Fruit fly (Drosophila melanogaster) whole organism, embryonic: ENCODE data around the gene CG43322.
A peak's percentile ranks its signal among the peaks of the same experiment; 100 is the strongest.

Source experiments
- CG10209 ChIP-seq: fragments of 200-800 bp; sonication (Bioruptor generic); optimal IDR thresholded peaks from 3 replicates; lab custom pipeline; 2017; ENCODE audit warnings: missing biosample characterization, mild to moderate bottlenecking, missing genetic modification characterization, missing genetic modification reagents
- CG10366 ChIP-seq: fragments of 200-800 bp; sonication (Bioruptor generic); IDR thresholded peaks from 2 replicates; pipeline ENCODE4 v1.3.6; 2022; ENCODE audit warnings: missing biosample characterization, missing genetic modification characterization
- CG10654 ChIP-seq: fragments of 200-800 bp; sonication (Bioruptor generic); optimal IDR thresholded peaks from 2 replicates; lab custom pipeline; 2016; ENCODE audit warnings: missing biosample characterization, missing genetic modification characterization
- CG12219 ChIP-seq: fragments of 200-800 bp; sonication (Bioruptor generic); optimal IDR thresholded peaks from 3 replicates; lab custom pipeline; 2018; ENCODE audit warnings: missing biosample characterization, mild to moderate bottlenecking, missing genetic modification characterization
- CG12391 ChIP-seq: fragments of 200-800 bp; sonication (Bioruptor generic); optimal IDR thresholded peaks from 3 replicates; lab custom pipeline; 2018; ENCODE audit warnings: missing biosample characterization, mild to moderate bottlenecking, missing genetic modification characterization, moderate library complexity
- CG13287 ChIP-seq: fragments of 200-800 bp; sonication (Bioruptor generic); IDR thresholded peaks from 2 replicates; pipeline ENCODE4 v1.3.6; 2022; ENCODE audit warnings: missing biosample characterization, missing genetic modification characterization; ENCODE audit not compliant: partially characterized antibody
- CG14050 ChIP-seq: fragments of 200-800 bp; sonication (Bioruptor generic); IDR thresholded peaks from 3 replicates; pipeline ENCODE4 v1.3.6; 2022; ENCODE audit warnings: missing biosample characterization, missing genetic modification characterization
- CG14710 ChIP-seq: fragments of 200-800 bp; sonication (Bioruptor generic); optimal IDR thresholded peaks from 3 replicates; lab custom pipeline; 2019; ENCODE audit warnings: missing biosample characterization, mild to moderate bottlenecking, missing genetic modification characterization, moderate library complexity
- CG15269 ChIP-seq: fragments of 200-800 bp; sonication (Bioruptor generic); optimal IDR thresholded peaks from 2 replicates; lab custom pipeline; 2018; ENCODE audit warnings: missing biosample characterization, mild to moderate bottlenecking, missing genetic modification characterization, moderate library complexity
- CG15479 ChIP-seq: fragments of 200-800 bp; sonication (Bioruptor generic); optimal IDR thresholded peaks from 3 replicates; lab custom pipeline; 2019; ENCODE audit warnings: missing biosample characterization, mild to moderate bottlenecking, missing genetic modification characterization, moderate library complexity
- CG15514 ChIP-seq: fragments of 200-800 bp; sonication (Bioruptor generic); optimal IDR thresholded peaks from 3 replicates; lab custom pipeline; 2017; ENCODE audit warnings: missing biosample characterization, missing genetic modification characterization, mild to moderate bottlenecking, moderate library complexity, missing genetic modification reagents
- CG18764 ChIP-seq: fragments of 200-800 bp; sonication (Bioruptor generic); optimal IDR thresholded peaks from 3 replicates; lab custom pipeline; 2016; ENCODE audit warnings: missing biosample characterization, missing genetic modification characterization
- CG2202 ChIP-seq: fragments of 200-800 bp; sonication (Bioruptor generic); optimal IDR thresholded peaks from 2 replicates; lab custom pipeline; 2018; ENCODE audit warnings: missing biosample characterization, mild to moderate bottlenecking, missing genetic modification characterization
- CG30431 ChIP-seq: fragments of 200-800 bp; sonication (Bioruptor generic); optimal IDR thresholded peaks from 2 replicates; lab custom pipeline; 2017; ENCODE audit warnings: missing biosample characterization, missing genetic modification characterization
- CG32532 ChIP-seq: fragments of 200-800 bp; sonication (Bioruptor generic); IDR thresholded peaks from 2 replicates; pipeline ENCODE4 v1.3.6; 2022; ENCODE audit warnings: missing biosample characterization, missing genetic modification characterization
- CG3407 ChIP-seq: fragments of 200-800 bp; sonication (Bioruptor generic); optimal IDR thresholded peaks from 2 replicates; lab custom pipeline; 2018; ENCODE audit warnings: missing biosample characterization, mild to moderate bottlenecking, missing genetic modification characterization
- CG7556 ChIP-seq: fragments of 200-800 bp; sonication (Bioruptor generic); optimal IDR thresholded peaks from 2 replicates; lab custom pipeline; 2017; ENCODE audit warnings: missing biosample characterization, mild to moderate bottlenecking, missing genetic modification characterization
- CG7963 ChIP-seq: fragments of 200-800 bp; sonication (Bioruptor generic); IDR thresholded peaks from 3 replicates; pipeline ENCODE4 v1.3.6; 2022; ENCODE audit warnings: missing biosample characterization, missing genetic modification characterization; ENCODE audit not compliant: partially characterized antibody
- CG8924 ChIP-seq: fragments of 200-800 bp; optimal IDR thresholded peaks from 3 replicates; lab custom pipeline; 2019; ENCODE audit warnings: missing biosample characterization, mild to moderate bottlenecking, missing genetic modification characterization, moderate library complexity
- Doc3 ChIP-seq: fragments of 200-800 bp; sonication (Bioruptor generic); IDR thresholded peaks from 3 replicates; pipeline ENCODE4 v1.3.6; 2022; ENCODE audit warnings: missing biosample characterization, missing genetic modification characterization; ENCODE audit not compliant: partially characterized antibody
- Elba2 ChIP-seq: fragments of 200-800 bp; sonication (Bioruptor generic); optimal IDR thresholded peaks from 3 replicates; lab custom pipeline; 2016; ENCODE audit warnings: missing biosample characterization, missing genetic modification characterization
- Fer2 ChIP-seq: fragments of 200-800 bp; sonication (Bioruptor generic); optimal IDR thresholded peaks from 2 replicates; lab custom pipeline; 2018; ENCODE audit warnings: missing biosample characterization, mild to moderate bottlenecking, missing genetic modification characterization, moderate library complexity
- GATAe ChIP-seq: fragments of 200-800 bp; sonication (Bioruptor generic); conservative IDR thresholded peaks from 2 replicates; pipeline ENCODE4 v1.3.6; 2022; ENCODE audit warnings: missing biosample characterization, missing genetic modification characterization
- HHEX ChIP-seq: fragments of 200-800 bp; sonication (Bioruptor generic); optimal IDR thresholded peaks from 3 replicates; lab custom pipeline; 2017; ENCODE audit warnings: missing biosample characterization, mild to moderate bottlenecking, missing genetic modification characterization, missing genetic modification reagents
- Lim3 ChIP-seq: fragments of 200-800 bp; sonication (Bioruptor generic); IDR thresholded peaks from 2 replicates; pipeline ENCODE4 v1.3.6; 2022; ENCODE audit warnings: missing biosample characterization, missing genetic modification characterization
- Scr ChIP-seq: fragments of 200-800 bp; sonication (Bioruptor generic); IDR thresholded peaks from 2 replicates; pipeline ENCODE4 v1.3.6; 2022; ENCODE audit warnings: missing biosample characterization, missing genetic modification characterization; ENCODE audit not compliant: partially characterized antibody
- Tbp ChIP-seq: fragments of >200 bp; optimal IDR thresholded peaks from 2 replicates; lab custom pipeline; 2018; ENCODE audit warnings: missing biosample characterization, missing genetic modification characterization
- Xrp1 ChIP-seq: fragments of 200-800 bp; sonication (Bioruptor generic); IDR thresholded peaks from 2 replicates; pipeline ENCODE4 v1.3.6; 2022; ENCODE audit warnings: missing biosample characterization, missing genetic modification characterization
- ac ChIP-seq: fragments of 200-800 bp; sonication (Bioruptor generic); optimal IDR thresholded peaks from 3 replicates; lab custom pipeline; 2017; ENCODE audit warnings: missing biosample characterization, mild to moderate bottlenecking, missing genetic modification characterization
- chn ChIP-seq: fragments of 200-800 bp; sonication (Bioruptor generic); optimal IDR thresholded peaks from 2 replicates; lab custom pipeline; 2016; ENCODE audit warnings: missing biosample characterization, missing genetic modification characterization
- disco-r ChIP-seq: fragments of 200-800 bp; sonication (Bioruptor generic); optimal IDR thresholded peaks from 2 replicates; lab custom pipeline; 2016; ENCODE audit warnings: missing biosample characterization, missing genetic modification characterization
- fru ChIP-seq: fragments of >200 bp; optimal IDR thresholded peaks from 2 replicates; lab custom pipeline; 2017
- gcm2 ChIP-seq: fragments of 200-800 bp; sonication (Bioruptor generic); optimal IDR thresholded peaks from 2 replicates; lab custom pipeline; 2016; ENCODE audit warnings: missing biosample characterization, missing genetic modification characterization
- gfzf ChIP-seq: fragments of 200-800 bp; sonication (Bioruptor generic); optimal IDR thresholded peaks from 2 replicates; lab custom pipeline; 2016; ENCODE audit warnings: missing biosample characterization, mild to moderate bottlenecking, missing genetic modification characterization, moderate library complexity
- gsb ChIP-seq: fragments of 200-800 bp; sonication (Bioruptor generic); IDR thresholded peaks from 2 replicates; pipeline ENCODE4 v1.3.6; 2022; ENCODE audit warnings: missing biosample characterization, missing genetic modification characterization
- kah ChIP-seq: fragments of 200-800 bp; sonication (Bioruptor generic); optimal IDR thresholded peaks from 2 replicates; lab custom pipeline; 2018; ENCODE audit warnings: missing biosample characterization, mild to moderate bottlenecking, missing genetic modification characterization
- lbe ChIP-seq: fragments of 200-800 bp; sonication (Bioruptor generic); optimal IDR thresholded peaks from 2 replicates; lab custom pipeline; 2016; ENCODE audit warnings: missing biosample characterization, mild to moderate bottlenecking, missing genetic modification characterization
- lmd ChIP-seq: fragments of 200-800 bp; sonication (Bioruptor generic); IDR thresholded peaks from 2 replicates; pipeline ENCODE4 v1.3.6; 2022; ENCODE audit warnings: missing biosample characterization, missing genetic modification characterization
- lov ChIP-seq, 2 experiments: fragments of 200-800 bp in 1 of 2; fragments of >200 bp in 1 of 2; sonication (Bioruptor generic) in 1 of 2; IDR thresholded peaks in 1 of 2; optimal IDR thresholded peaks in 1 of 2; 2 replicates in 1 of 2; 3 replicates in 1 of 2; pipeline versions ENCODE4 v1.3.6 to Lab custom; 2017 to 2022; ENCODE audit warnings: missing biosample characterization in 1 of 2, missing genetic modification characterization in 1 of 2
- mam ChIP-seq: fragments of 200-800 bp; sonication (Bioruptor generic); optimal IDR thresholded peaks from 3 replicates; lab custom pipeline; 2016; ENCODE audit warnings: missing biosample characterization, missing genetic modification characterization
- mirr ChIP-seq: fragments of 200-800 bp; sonication (Bioruptor generic); optimal IDR thresholded peaks from 3 replicates; lab custom pipeline; 2018; ENCODE audit warnings: missing biosample characterization, mild to moderate bottlenecking, missing genetic modification characterization
- nerfin-1 ChIP-seq: fragments of 200-800 bp; sonication (Bioruptor generic); optimal IDR thresholded peaks from 3 replicates; lab custom pipeline; 2019; ENCODE audit warnings: missing biosample characterization, mild to moderate bottlenecking, missing genetic modification characterization, moderate library complexity
- pum ChIP-seq: fragments of 200-800 bp; sonication (Bioruptor generic); optimal IDR thresholded peaks from 2 replicates; lab custom pipeline; 2016; ENCODE audit warnings: missing biosample characterization, missing genetic modification characterization
- row ChIP-seq: fragments of 200-800 bp; sonication (Bioruptor generic); IDR thresholded peaks from 3 replicates; pipeline ENCODE4 v1.3.6; 2022; ENCODE audit warnings: missing biosample characterization, missing genetic modification characterization
- schlank ChIP-seq: fragments of 200-800 bp; sonication (Bioruptor generic); optimal IDR thresholded peaks from 2 replicates; lab custom pipeline; 2018; ENCODE audit warnings: missing biosample characterization, mild to moderate bottlenecking, missing genetic modification characterization
- seq ChIP-seq: fragments of 200-800 bp; sonication (Bioruptor generic); IDR thresholded peaks from 2 replicates; pipeline ENCODE4 v1.3.6; 2022; ENCODE audit warnings: missing biosample characterization, missing genetic modification characterization
- sim ChIP-seq: fragments of 200-800 bp; sonication (Bioruptor generic); IDR thresholded peaks from 2 replicates; pipeline ENCODE4 v1.3.6; 2022; ENCODE audit warnings: missing biosample characterization, missing genetic modification characterization
- slou ChIP-seq: fragments of 200-800 bp; sonication (Bioruptor generic); optimal IDR thresholded peaks from 3 replicates; lab custom pipeline; 2016; ENCODE audit warnings: missing biosample characterization, missing genetic modification characterization
- sr ChIP-seq: fragments of 200-800 bp; sonication (Bioruptor generic); IDR thresholded peaks from 3 replicates; pipeline ENCODE4 v1.3.6; 2022; ENCODE audit warnings: missing biosample characterization, missing genetic modification characterization
- trem ChIP-seq: fragments of 200-800 bp; optimal IDR thresholded peaks from 3 replicates; lab custom pipeline; 2019; ENCODE audit warnings: missing biosample characterization, mild to moderate bottlenecking, missing genetic modification characterization, moderate library complexity
- trh ChIP-seq: fragments of 200-800 bp; sonication (Bioruptor generic); optimal IDR thresholded peaks from 2 replicates; lab custom pipeline; 2016; ENCODE audit warnings: missing biosample characterization, missing genetic modification characterization
- zen ChIP-seq: fragments of 200-800 bp; sonication (Bioruptor generic); optimal IDR thresholded peaks from 3 replicates; lab custom pipeline; 2018; ENCODE audit warnings: missing biosample characterization, mild to moderate bottlenecking, missing genetic modification characterization, moderate library complexity

Gene CG43322

DNA sequence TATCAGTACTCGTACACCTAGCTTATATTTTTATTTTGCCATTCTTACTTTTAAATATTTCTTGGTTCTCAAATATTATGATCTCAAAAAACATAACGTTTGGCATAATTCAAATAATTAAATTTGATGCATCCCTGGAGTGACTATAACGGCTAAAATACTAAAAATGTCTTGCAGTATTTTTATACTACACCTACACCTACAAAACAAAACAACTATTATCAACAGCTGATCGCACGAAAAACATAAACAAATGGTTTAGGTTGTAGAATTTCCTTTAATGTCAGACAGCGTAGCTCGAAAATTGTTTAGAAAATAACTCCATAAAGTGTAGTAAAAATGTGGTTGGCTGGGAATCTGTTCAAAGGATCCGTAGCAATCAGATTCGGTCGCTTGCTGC lies at the start of gene CG43322 (continued):
- TF ChIP-seq kah (no peak), CG15269 (tag; lab: Kevin White, UChicago) (no peak), CG32532 (GFP tag; lab: Robert Waterston, UW) (no peak), Doc3 (GFP tag; lab: Robert Waterston, UW) (0 out of 3 replicates have a peak, but pooled peaks have one; percentile 17), CG18764 (no peak), Elba2 (GFP tag; lab: Kevin White, UChicago) (no peak), row (GFP tag; lab: Robert Waterston, UW) (no peak), zen (no peak), CG12219 (GFP tag; lab: Kevin White, UChicago) (no peak), CG13287 (GFP tag; lab: Robert Waterston, UW) (peak; percentile 13; the same call in 1 of the 2 replicates), CG8924 (tag; lab: Kevin White, UChicago) (peak; percentile 38), chn (no peak), trh (GFP tag; lab: Kevin White, UChicago) (no peak), GATAe (GFP tag; lab: Robert Waterston, UW) (no peak), nerfin-1 (no peak), sim (no peak), CG12391 (tag; lab: Kevin White, UChicago) (no peak), seq (GFP tag; lab: Robert Waterston, UW) (no peak), slou (no peak), CG10654 (no peak), CG14050 (GFP tag; lab: Robert Waterston, UW) (no peak), gsb (GFP tag; lab: Robert Waterston, UW) (no peak), Fer2 (tag; lab: Kevin White, UChicago) (no peak), mam (GFP tag; lab: Kevin White, UChicago) (no peak), gcm2 (GFP tag; lab: Kevin White, UChicago) (no peak), schlank (tag; lab: Kevin White, UChicago) (no peak), ac (no peak), CG2202 (no peak), CG15479 (GFP tag; lab: Kevin White, UChicago) (no peak), Tbp (no peak), trem (tag; lab: Kevin White, UChicago) (peak; percentile 18), lbe (no peak), disco-r (GFP tag; lab: Kevin White, UChicago) (no peak), CG14710 (peak; percentile 6), CG30431 (no peak), CG7556 (no peak), CG3407 (GFP tag; lab: Kevin White, UChicago) (no peak), lov (optimal IDR thresholded peaks at IDR 0.05; lab: Kevin White, UChicago) (no peak), lov (GFP tag; IDR thresholded peaks at IDR 0.05; lab: Robert Waterston, UW) (no peak), CG10209 (GFP tag; lab: Kevin White, UChicago) (no peak), gfzf (peak; percentile 32), fru (lab: Kevin White, UChicago) (no peak), CG10366 (GFP tag; lab: Robert Waterston, UW) (no peak), pum (GFP tag; lab: Kevin White, UChicago) (no peak), lmd (GFP tag; lab: Robert Waterston, UW) (no peak), Lim3 (GFP tag; lab: Robert Waterston, UW) (no peak), CG7963 (GFP tag; lab: Robert Waterston, UW) (no peak), Scr (GFP tag; lab: Robert Waterston, UW) (no peak), mirr (GFP tag; lab: Kevin White, UChicago) (no peak), sr (GFP tag; lab: Robert Waterston, UW) (no peak), Xrp1 (no peak), CG15514 (no peak), HHEX (GFP tag; lab: Kevin White, UChicago) (no peak)
